Worm (Caenorhabditis elegans) whole organism, early embryonic: ENCODE results near the gene C07B5.6.

Source experiments
- B0310.2 ChIP-seq: sonication (generic microtip); optimal IDR thresholded peaks from 2 replicates; lab custom pipeline; 2016; ENCODE audit warnings: mild to moderate bottlenecking, missing genetic modification characterization, missing compliant biosample characterization
- ama-1 ChIP-seq: fragments of 150-350 bp; optimal IDR thresholded peaks from 2 replicates; lab custom pipeline; 2014
- tbx-37 ChIP-seq: fragments of 200-800 bp; sonication (Bioruptor generic); conservative IDR thresholded peaks from 2 replicates; pipeline ENCODE4 v1.3.6; 2022; ENCODE audit warnings: missing genetic modification reagents, missing genetic modification characterization, missing compliant biosample characterization

DNA sequence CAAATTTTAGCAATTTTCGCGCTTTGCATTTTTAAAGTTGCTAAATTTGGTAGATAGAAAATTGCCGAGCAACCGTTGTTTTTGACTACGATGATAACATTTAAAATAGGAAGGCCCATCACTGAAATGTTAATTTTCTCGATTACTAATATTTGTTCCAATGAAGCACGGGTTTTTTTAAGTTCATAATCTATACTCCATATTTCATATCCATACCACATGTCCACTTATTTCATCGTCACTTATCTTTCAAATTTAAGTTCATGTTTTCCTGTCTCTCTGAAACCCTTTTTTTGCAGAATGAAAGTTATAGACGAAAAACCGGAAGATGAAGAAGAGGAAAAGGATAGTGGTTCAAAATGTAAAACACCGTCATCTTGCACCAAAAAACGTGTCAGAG lies 46.6 kb upstream of the C07B5.6 start, which contains the start of gene gap-2:
- TF ChIP-seq ama-1 (lab: Kevin White, UChicago) (no peak), tbx-37 (GFP tag; lab: Robert Waterston, UW) (no peak), B0310.2 (tag; lab: Kevin White, UChicago) (no peak)
